Fruit fly (Drosophila melanogaster) Kc167 (cell line): Measurements from ENCODE around the gene AsnRS.

Experiments used
- Myc ChIP-seq: fragments of >200 bp; optimal IDR thresholded peaks from 2 replicates; lab custom pipeline; 2017; ENCODE audit warnings: missing external identifiers
- Sin3A ChIP-seq: fragments of >200 bp; optimal IDR thresholded peaks from 2 replicates; lab custom pipeline; 2018; ENCODE audit warnings: missing external identifiers
- h ChIP-seq: fragments of >200 bp; optimal IDR thresholded peaks from 3 replicates; lab custom pipeline; 2018; ENCODE audit warnings: missing external identifiers
- insv ChIP-seq: fragments of >200 bp; optimal IDR thresholded peaks from 3 replicates; lab custom pipeline; 2018; ENCODE audit warnings: missing external identifiers
- psq ChIP-seq: fragments of >200 bp; optimal IDR thresholded peaks from 2 replicates; lab custom pipeline; 2017; ENCODE audit warnings: missing external identifiers
- ttk ChIP-seq: sonication (Bioruptor generic); optimal IDR thresholded peaks from 2 replicates; lab custom pipeline; 2017; ENCODE audit warnings: missing external identifiers

Gene AsnRS

DNA sequence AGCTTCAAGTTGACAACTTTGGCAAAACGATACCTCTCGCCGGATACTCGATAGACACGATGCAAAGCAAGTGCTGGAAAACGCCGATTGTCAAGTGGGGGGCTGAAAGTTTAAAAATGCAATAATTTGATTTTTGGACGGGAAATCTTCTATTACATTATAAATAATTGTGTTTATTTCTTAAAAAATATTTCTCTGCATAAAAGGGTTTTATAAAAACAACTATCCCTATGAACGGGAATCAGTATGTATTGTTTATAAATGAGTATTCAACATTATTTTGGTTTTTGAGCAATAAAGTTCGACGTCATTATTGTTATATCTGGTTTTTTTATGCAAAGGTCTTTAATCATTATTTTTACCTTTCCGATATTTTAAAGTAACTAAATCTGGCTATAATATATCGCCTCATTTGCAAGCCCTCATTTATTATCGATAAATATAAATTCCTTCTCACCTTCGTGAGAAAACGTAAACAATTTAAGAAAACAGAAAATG, at the start of gene AsnRS, which contains the start of gene DCTN6-p27:
AsnRS (minus strand) TSS at position 50 of the 498 bp plus-strand sequence.
DCTN6-p27 (plus strand) TSS at position 419 of the 498 bp plus-strand sequence.
- TF ChIP-seq Myc (lab: Kevin White, UChicago), result no peak
- TF ChIP-seq psq (lab: Kevin White, UChicago), result no peak
- TF ChIP-seq Sin3A (lab: Kevin White, UChicago), result no peak
- no peak for TF ChIP-seq insv
- TF ChIP-seq ttk (lab: Kevin White, UChicago), result no peak
- TF ChIP-seq h (lab: Kevin White, UChicago), result no peak

dm6 chr2L:19181153-19181892, 49.6 kb upstream of the AsnRS start, which contains the start of gene CG17568:
CG17568 (minus strand) TSS chr2L:19181702.
- TF ChIP-seq h (lab: Kevin White, UChicago) (no peak), Sin3A (lab: Kevin White, UChicago) (no peak), psq (lab: Kevin White, UChicago) (no peak), Myc (lab: Kevin White, UChicago) (no peak), insv (no peak), ttk (lab: Kevin White, UChicago) (no peak)

dm6 chr2L:19168095-19168697, 36.4 kb upstream of the AsnRS start:
- TF ChIP-seq Myc (lab: Kevin White, UChicago) (no peak), Sin3A (lab: Kevin White, UChicago) (no peak), h (lab: Kevin White, UChicago) (no peak)

- TF ChIP-seq ttk (lab: Kevin White, UChicago), result no peak
- no peak for TF ChIP-seq psq (lab: Kevin White, UChicago)
- TF ChIP-seq Sin3A (lab: Kevin White, UChicago), result no peak
- no peak for TF ChIP-seq insv
- no peak for TF ChIP-seq Myc (lab: Kevin White, UChicago)
- TF ChIP-seq h (lab: Kevin White, UChicago), result no peak
Observed at dm6 chr2L:19167135-19167681, 35.5 kb upstream of the AsnRS start.

DNA sequence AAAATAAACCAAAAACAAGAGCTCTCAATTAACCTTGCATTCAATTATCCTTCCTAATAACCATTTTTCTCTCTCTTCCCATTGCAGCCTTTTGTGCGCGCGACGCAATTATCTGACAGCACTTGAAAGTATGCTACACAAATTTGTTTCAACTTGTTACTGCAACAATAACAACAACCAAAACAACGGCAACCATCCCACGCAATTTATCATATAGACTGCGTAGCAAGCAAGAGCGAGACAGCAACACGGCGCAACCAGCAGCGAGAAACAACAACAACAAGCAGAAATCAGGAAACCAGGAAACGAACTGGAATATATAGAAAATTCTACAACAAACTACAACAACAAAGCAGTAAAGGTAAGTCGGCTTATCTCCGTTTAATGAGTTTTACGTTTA, 34.2 kb upstream of the AsnRS start:
- TF ChIP-seq psq (lab: Kevin White, UChicago), result no peak
- TF ChIP-seq ttk (lab: Kevin White, UChicago), result no peak
- TF ChIP-seq Myc (lab: Kevin White, UChicago), result no peak
- TF ChIP-seq Sin3A (lab: Kevin White, UChicago), result no peak
- no peak for TF ChIP-seq h (lab: Kevin White, UChicago)
- no peak for TF ChIP-seq insv

- TF ChIP-seq insv, result no peak
- no peak for TF ChIP-seq psq (lab: Kevin White, UChicago)
- TF ChIP-seq Sin3A (lab: Kevin White, UChicago), result no peak
- TF ChIP-seq h (lab: Kevin White, UChicago), result no peak
- TF ChIP-seq ttk (lab: Kevin White, UChicago), result no peak
- TF ChIP-seq Myc (lab: Kevin White, UChicago), result no peak
Observed at dm6 chr2L:19164933-19165813, 33.4 kb upstream of the AsnRS start.

DNA sequence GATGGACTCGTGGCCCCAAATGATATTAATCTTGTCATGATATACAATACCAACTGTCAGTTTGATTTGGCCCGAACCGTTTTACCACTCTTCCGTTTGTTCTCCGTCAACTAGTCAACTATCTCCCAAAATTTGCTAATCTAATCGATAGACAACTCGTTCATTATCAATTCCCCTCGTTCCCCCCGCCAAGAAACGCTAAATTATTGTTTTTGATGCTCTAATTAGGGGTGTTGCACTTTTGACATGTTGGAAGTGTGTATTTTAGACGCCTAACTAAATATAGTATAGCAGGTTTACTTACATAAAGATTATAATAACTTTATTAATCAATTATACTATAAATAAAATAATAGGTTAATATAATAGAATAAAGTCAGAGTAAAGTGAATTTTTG, 32.2 kb upstream of the AsnRS start:
- TF ChIP-seq Myc (lab: Kevin White, UChicago) (no peak), h (lab: Kevin White, UChicago) (no peak), Sin3A (lab: Kevin White, UChicago) (no peak), ttk (lab: Kevin White, UChicago) (no peak)

dm6 chr2L:19163143-19163974, 31.6 kb upstream of the AsnRS start:
- no peak for TF ChIP-seq psq (lab: Kevin White, UChicago)
- TF ChIP-seq h (lab: Kevin White, UChicago), result no peak
- no peak for TF ChIP-seq insv
- no peak for TF ChIP-seq Myc (lab: Kevin White, UChicago)
- TF ChIP-seq ttk (lab: Kevin White, UChicago), result no peak
- no peak for TF ChIP-seq Sin3A (lab: Kevin White, UChicago)

- TF ChIP-seq ttk (lab: Kevin White, UChicago) (no peak), Sin3A (lab: Kevin White, UChicago) (no peak), Myc (lab: Kevin White, UChicago) (no peak), insv (no peak), h (lab: Kevin White, UChicago) (no peak), psq (lab: Kevin White, UChicago) (no peak)
Observed at dm6 chr2L:19162330-19163100, 30.8 kb upstream of the AsnRS start.
